Worm (Caenorhabditis elegans): ENCODE data around the gene C47G2.4.
A peak's percentile ranks its signal among the peaks of the same experiment; 100 is the strongest.

The C47G2.4 gene

DNA sequence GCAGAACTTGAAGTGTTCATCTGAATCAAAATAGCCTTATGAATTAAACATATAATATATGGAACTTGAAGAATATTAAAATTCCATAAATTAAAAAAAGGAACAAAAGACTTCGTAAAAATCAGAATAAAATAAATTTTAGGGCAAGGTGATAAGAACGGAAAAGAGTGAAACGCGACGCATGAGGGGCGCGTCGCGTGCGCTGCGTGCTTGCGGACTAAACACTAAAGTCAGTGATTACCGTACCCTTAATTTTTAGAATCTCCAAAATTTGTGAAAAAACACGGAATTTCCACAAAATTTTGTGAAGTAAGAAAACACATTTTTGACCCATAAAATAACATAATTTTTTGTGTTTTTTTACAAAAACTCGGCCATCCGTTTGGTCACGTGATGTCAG lies 32.2 kb downstream of the C47G2.4 start, which contains the start of gene T05B9.1:
Gene T05B9.1, minus strand, starts transcription at position 20 of the 400 bp plus-strand sequence.
- no peak for TF ChIP-seq ztf-1 (GFP tag; conservative IDR thresholded peaks at IDR 0.05)
- TF ChIP-seq ztf-11 (tag; optimal IDR thresholded peaks at IDR 0.05): no peak
- TF ChIP-seq R02D3.7 (tag; optimal IDR thresholded peaks at IDR 0.05): no peak
- TF ChIP-seq C34F6.9 (tag; optimal IDR thresholded peaks at IDR 0.05): no peak
- no peak for TF ChIP-seq dmd-4 (tag; optimal IDR thresholded peaks at IDR 0.05)
- TF ChIP-seq nhr-12 (tag; optimal IDR thresholded peaks at IDR 0.05): no peak
- no peak for TF ChIP-seq alr-1 (tag; optimal IDR thresholded peaks at IDR 0.05)

DNA sequence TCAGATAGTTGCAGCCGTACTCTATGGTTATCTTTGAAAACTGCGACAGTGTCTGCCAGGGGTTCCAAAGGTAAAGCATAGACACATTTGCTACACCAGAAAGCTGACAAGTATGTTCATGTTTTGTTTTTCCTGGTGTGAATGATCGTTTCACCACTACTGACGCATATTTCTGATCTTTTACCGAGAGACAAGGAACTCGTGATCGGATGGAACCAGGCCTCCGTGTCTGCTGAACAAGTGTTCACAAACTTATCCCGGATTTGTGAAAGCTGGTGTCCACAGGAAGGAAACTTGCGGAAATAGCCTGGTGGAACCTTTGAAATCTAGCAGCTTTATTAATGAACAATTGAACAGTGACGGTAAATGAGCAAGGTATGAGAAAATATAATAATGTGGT lies 33.6 kb downstream of the C47G2.4 start:
- TF ChIP-seq ztf-1 (GFP tag; conservative IDR thresholded peaks at IDR 0.05): no peak
- no peak for TF ChIP-seq F13H6.1 (tag; optimal IDR thresholded peaks at IDR 0.05)
- no peak for TF ChIP-seq nhr-129 (tag; optimal IDR thresholded peaks at IDR 0.05)
- TF ChIP-seq lin-11 (tag; optimal IDR thresholded peaks at IDR 0.05): no peak
- no peak for TF ChIP-seq aly-2 (tag; optimal IDR thresholded peaks at IDR 0.05)
- no peak for TF ChIP-seq nhr-21 (tag; optimal IDR thresholded peaks at IDR 0.05)
- no peak for TF ChIP-seq elt-3 (tag; optimal IDR thresholded peaks at IDR 0.05)
- TF ChIP-seq ztf-11 (tag; optimal IDR thresholded peaks at IDR 0.05): no peak
- TF ChIP-seq alr-1 (tag; optimal IDR thresholded peaks at IDR 0.05): no peak
- TF ChIP-seq ceh-82 (tag; optimal IDR thresholded peaks at IDR 0.05): no peak
- TF ChIP-seq unc-55 (GFP tag; optimal IDR thresholded peaks at IDR 0.05): no peak
- no peak for TF ChIP-seq Y55F3AM.14 (GFP tag; optimal IDR thresholded peaks at IDR 0.05)
- TF ChIP-seq ztf-4 (tag; optimal IDR thresholded peaks at IDR 0.05): no peak

DNA sequence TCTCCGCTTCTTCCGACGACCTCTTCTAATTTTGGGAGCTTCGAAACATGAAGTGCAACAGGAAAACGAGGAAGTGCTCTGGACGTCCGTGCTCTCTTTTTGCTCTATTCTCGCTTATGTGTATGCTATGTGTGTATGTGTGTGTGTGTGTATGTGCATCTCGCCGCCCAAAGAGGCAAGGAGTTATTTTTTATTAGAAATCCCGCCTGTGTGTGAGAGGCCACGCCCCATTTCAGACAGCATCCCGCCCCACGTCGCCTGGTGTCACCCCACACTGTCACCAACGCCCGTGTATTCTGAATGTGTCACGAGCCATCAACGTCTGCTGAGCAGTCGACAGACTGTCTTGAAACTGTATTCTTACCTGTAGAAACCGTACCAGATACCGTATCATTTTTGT lies 37.9 kb downstream of the C47G2.4 start, which contains the start of gene T05B9.2:
Gene T05B9.2, plus strand, starts transcription at position 301 of the 400 bp plus-strand sequence.
- TF ChIP-seq elt-3 (tag; optimal IDR thresholded peaks at IDR 0.05) (no peak), R02D3.7 (tag; optimal IDR thresholded peaks at IDR 0.05) (no peak), Y55F3AM.14 (GFP tag; optimal IDR thresholded peaks at IDR 0.05) (no peak), C34F6.9 (tag; optimal IDR thresholded peaks at IDR 0.05) (no peak), F13H6.1 (tag; optimal IDR thresholded peaks at IDR 0.05) (no peak), sem-4 (tag; optimal IDR thresholded peaks at IDR 0.05) (no peak), alr-1 (tag; optimal IDR thresholded peaks at IDR 0.05) (no peak), nhr-10 (tag; optimal IDR thresholded peaks at IDR 0.05) (no peak)

DNA sequence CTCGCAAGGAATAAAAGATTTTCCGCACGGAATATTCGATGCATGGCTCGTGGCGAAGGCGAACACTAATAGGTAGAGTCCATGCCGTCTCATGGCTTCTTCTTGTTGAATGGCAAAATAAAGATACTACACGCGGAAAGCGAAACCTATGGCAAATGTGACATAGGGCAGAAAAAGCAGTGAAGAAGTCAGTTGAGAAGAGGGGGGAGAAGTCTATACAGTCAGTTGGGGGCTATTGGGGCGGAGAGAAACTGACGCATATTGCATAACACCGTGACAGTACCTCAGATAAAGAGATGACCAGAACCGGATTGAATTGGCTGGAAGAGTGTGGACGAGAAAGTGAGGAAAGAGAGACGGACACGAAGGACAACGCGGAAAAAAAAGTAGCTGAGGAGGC lies 46.0 kb downstream of the C47G2.4 start, which contains the start of gene T06D8.10:
Gene T06D8.10, minus strand, starts transcription at position 101 of the 400 bp plus-strand sequence.
- TF ChIP-seq nhr-11 (tag; optimal IDR thresholded peaks at IDR 0.05): no peak
- no peak for TF ChIP-seq mdl-1 (tag; optimal IDR thresholded peaks at IDR 0.05)

DNA sequence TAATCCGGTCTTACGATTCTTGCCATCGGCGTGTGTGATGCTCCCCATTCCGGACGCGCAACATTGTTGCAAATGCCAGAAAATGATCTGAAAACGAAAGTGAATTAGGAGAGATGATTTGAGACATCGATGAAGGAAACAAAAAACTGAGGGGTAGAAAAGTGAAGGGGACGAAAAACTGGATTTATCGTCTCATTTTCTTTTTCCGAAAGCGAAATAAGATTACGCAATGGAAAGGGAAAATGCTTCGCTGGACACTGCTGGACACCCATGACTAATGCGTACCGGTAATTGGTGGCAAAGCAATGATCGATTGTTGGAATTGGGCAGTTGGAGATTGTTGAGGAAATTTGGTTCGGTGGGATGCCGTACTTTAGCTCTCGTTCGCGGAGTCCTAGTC lies 46.9 kb downstream of the C47G2.4 start:
- TF ChIP-seq C34F6.9 (tag; optimal IDR thresholded peaks at IDR 0.05) (no peak), ztf-11 (tag; optimal IDR thresholded peaks at IDR 0.05) (no peak), blmp-1 (tag; optimal IDR thresholded peaks at IDR 0.05; ENCODE audit: insufficient read depth) (peak; percentile 82)

DNA sequence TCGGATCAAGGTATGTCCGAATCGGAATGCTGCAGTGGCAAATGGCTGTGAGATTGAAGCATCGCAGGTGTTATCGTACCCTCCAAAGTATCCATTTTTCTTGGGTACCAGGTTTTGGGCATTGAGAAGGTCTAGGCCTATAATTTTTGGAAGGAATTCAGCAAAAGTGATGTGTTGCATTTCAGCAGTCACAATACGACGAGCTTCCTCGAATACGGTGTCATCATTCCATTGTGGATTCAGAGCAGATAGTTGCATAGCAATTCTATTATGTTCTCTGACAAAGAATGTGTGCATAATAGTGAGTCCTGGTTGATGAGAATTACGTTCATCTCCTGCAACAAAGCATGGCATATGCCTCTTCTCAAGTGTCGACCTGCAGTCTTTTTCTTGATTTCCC lies 50.5 kb downstream of the C47G2.4 start:
- TF ChIP-seq elt-1 (tag; optimal IDR thresholded peaks at IDR 0.05) (no peak), lin-13 (GFP tag; optimal IDR thresholded peaks at IDR 0.05) (no peak), Y55F3AM.14 (GFP tag; optimal IDR thresholded peaks at IDR 0.05) (no peak), ama-1 (optimal IDR thresholded peaks at IDR 0.05) (no peak), nhr-77 (tag; optimal IDR thresholded peaks at IDR 0.05) (no peak), nhr-129 (tag; optimal IDR thresholded peaks at IDR 0.05) (no peak), ztf-1 (GFP tag; conservative IDR thresholded peaks at IDR 0.05) (no peak)

DNA sequence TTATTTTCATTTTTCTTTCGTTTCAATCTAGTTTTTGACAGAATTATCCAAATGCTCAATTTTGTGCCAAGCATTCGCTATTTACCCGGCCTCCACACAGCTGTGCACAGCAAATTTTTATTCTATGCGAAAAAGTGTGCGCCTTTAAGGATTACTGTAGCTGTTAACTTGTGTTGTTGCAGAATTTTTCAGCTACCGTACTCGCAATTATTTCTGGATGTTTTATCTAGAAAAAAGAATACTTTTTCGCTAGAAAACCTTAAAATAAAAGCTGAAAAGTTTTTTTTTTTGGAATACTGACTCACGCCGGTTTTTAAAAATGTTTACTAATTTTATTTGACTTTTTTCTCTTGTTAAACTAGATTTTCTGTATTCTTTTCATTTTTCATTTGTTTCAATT lies 51.9 kb downstream of the C47G2.4 start:
- TF ChIP-seq mdl-1 (tag; optimal IDR thresholded peaks at IDR 0.05) (no peak), nhr-77 (tag; optimal IDR thresholded peaks at IDR 0.05) (no peak), nhr-23 (tag; optimal IDR thresholded peaks at IDR 0.05) (no peak), ama-1 (optimal IDR thresholded peaks at IDR 0.05) (no peak), nhr-6 (tag; optimal IDR thresholded peaks at IDR 0.05) (no peak), aly-2 (tag; optimal IDR thresholded peaks at IDR 0.05) (no peak), fos-1 (tag; optimal IDR thresholded peaks at IDR 0.05) (no peak), dmd-4 (tag; optimal IDR thresholded peaks at IDR 0.05) (no peak), nhr-12 (tag; optimal IDR thresholded peaks at IDR 0.05) (no peak), R02D3.7 (tag; optimal IDR thresholded peaks at IDR 0.05) (no peak), nhr-21 (tag; optimal IDR thresholded peaks at IDR 0.05) (no peak), crh-2 (tag; optimal IDR thresholded peaks at IDR 0.05) (no peak), lin-11 (tag; optimal IDR thresholded peaks at IDR 0.05) (no peak), ceh-82 (tag; optimal IDR thresholded peaks at IDR 0.05) (no peak), egl-27 (tag; optimal IDR thresholded peaks at IDR 0.05) (no peak), ztf-11 (tag; optimal IDR thresholded peaks at IDR 0.05) (no peak), unc-55 (GFP tag; optimal IDR thresholded peaks at IDR 0.05) (no peak), Y55F3AM.14 (GFP tag; optimal IDR thresholded peaks at IDR 0.05) (no peak), peb-1 (tag; optimal IDR thresholded peaks at IDR 0.05) (no peak), blmp-1 (tag; optimal IDR thresholded peaks at IDR 0.05; ENCODE audit: insufficient read depth) (no peak)
